Worm (Caenorhabditis elegans) whole organism, midembryonic: ENCODE results near the gene ant-1.3.

ENCODE experiments used
- cog-1 ChIP-seq: sonication (generic microtip); optimal IDR thresholded peaks from 2 replicates; lab custom pipeline; 2016; ENCODE audit warnings: missing genetic modification characterization, missing compliant biosample characterization
- klf-2 ChIP-seq: fragments of 200-800 bp; sonication (Bioruptor generic); conservative IDR thresholded peaks from 2 replicates; pipeline ENCODE4 v1.3.6; 2022; ENCODE audit warnings: missing genetic modification reagents, missing genetic modification characterization, missing compliant biosample characterization
- tab-1 ChIP-seq: fragments of 200-800 bp; sonication (Bioruptor generic); IDR thresholded peaks from 2 replicates; pipeline ENCODE4 v1.3.6; 2022; ENCODE audit warnings: missing genetic modification characterization, missing compliant biosample characterization
- ztf-23 ChIP-seq: fragments of 200-800 bp; sonication (Bioruptor generic); IDR thresholded peaks from 2 replicates; pipeline ENCODE4 v1.3.6; 2022; ENCODE audit warnings: missing genetic modification reagents, missing genetic modification characterization, missing compliant biosample characterization
- ztf-29 ChIP-seq: fragments of 200-800 bp; sonication (Bioruptor generic); IDR thresholded peaks from 2 replicates; pipeline ENCODE4 v1.3.6; 2022; ENCODE audit warnings: missing genetic modification reagents, missing genetic modification characterization, missing compliant biosample characterization

- TF ChIP-seq ztf-29 (GFP tag; lab: Robert Waterston, UW) (no peak), klf-2 (no peak), tab-1 (no peak), cog-1 (tag; lab: Kevin White, UChicago) (no peak), ztf-23 (GFP tag; lab: Robert Waterston, UW) (no peak)
Observed at ce11 chrIV:9690644-9691043, 18.5 kb downstream of the ant-1.3 start, which contains the start of gene sdz-36.
